Fruit fly (Drosophila melanogaster) whole organism, embryonic: ENCODE measurements around the gene CG6409.

ENCODE experiments used
- ATbp ChIP-seq: fragments of 200-800 bp; sonication (Bioruptor generic); optimal IDR thresholded peaks from 2 replicates; lab custom pipeline; 2017; ENCODE audit warnings: missing biosample characterization, mild to moderate bottlenecking, missing genetic modification characterization, missing genetic modification reagents
- Atf6 ChIP-seq: fragments of 200-800 bp; sonication (Bioruptor generic); IDR thresholded peaks from 2 replicates; pipeline ENCODE4 v1.3.6; 2022; ENCODE audit warnings: missing biosample characterization, missing genetic modification characterization
- Bdp1 ChIP-seq: fragments of 200-800 bp; sonication (Bioruptor generic); optimal IDR thresholded peaks from 3 replicates; lab custom pipeline; 2016; ENCODE audit warnings: missing biosample characterization, missing genetic modification characterization
- Blimp-1 ChIP-seq: fragments of 200-800 bp; sonication (Bioruptor generic); optimal IDR thresholded peaks from 3 replicates; lab custom pipeline; 2018; ENCODE audit warnings: missing biosample characterization, missing genetic modification characterization, mild to moderate bottlenecking, moderate library complexity, missing genetic modification reagents
- CG10209 ChIP-seq: fragments of 200-800 bp; sonication (Bioruptor generic); optimal IDR thresholded peaks from 3 replicates; lab custom pipeline; 2017; ENCODE audit warnings: missing biosample characterization, mild to moderate bottlenecking, missing genetic modification characterization, missing genetic modification reagents
- CG11093 ChIP-seq: fragments of 200-800 bp; sonication (Bioruptor generic); IDR thresholded peaks from 3 replicates; pipeline ENCODE4 v1.3.6; 2022; ENCODE audit warnings: missing biosample characterization, missing genetic modification characterization
- CG11695 ChIP-seq: fragments of 200-800 bp; sonication (Bioruptor generic); IDR thresholded peaks from 3 replicates; pipeline ENCODE4 v1.3.6; 2022; ENCODE audit warnings: missing biosample characterization, missing genetic modification characterization
- CG1233 ChIP-seq: fragments of 200-800 bp; sonication (Bioruptor generic); optimal IDR thresholded peaks from 4 replicates; lab custom pipeline; 2018; ENCODE audit warnings: missing biosample characterization, mild to moderate bottlenecking, missing genetic modification characterization
- CG12391 ChIP-seq: fragments of 200-800 bp; sonication (Bioruptor generic); optimal IDR thresholded peaks from 3 replicates; lab custom pipeline; 2018; ENCODE audit warnings: missing biosample characterization, mild to moderate bottlenecking, missing genetic modification characterization, moderate library complexity
- CG12659 ChIP-seq: fragments of 200-800 bp; sonication (Bioruptor generic); optimal IDR thresholded peaks from 3 replicates; lab custom pipeline; 2017; ENCODE audit warnings: mild to moderate bottlenecking, missing biosample characterization, missing genetic modification reagents, missing genetic modification characterization
- CG17361 ChIP-seq: fragments of 200-800 bp; sonication (Bioruptor generic); IDR thresholded peaks from 3 replicates; pipeline ENCODE4 v1.3.6; 2022; ENCODE audit warnings: missing biosample characterization, missing genetic modification characterization
- CG2129 ChIP-seq: fragments of 200-800 bp; sonication (Bioruptor generic); IDR thresholded peaks from 2 replicates; pipeline ENCODE4 v1.3.6; 2022; ENCODE audit warnings: missing biosample characterization, missing genetic modification characterization; ENCODE audit not compliant: partially characterized antibody
- CG2202 ChIP-seq: fragments of 200-800 bp; sonication (Bioruptor generic); optimal IDR thresholded peaks from 2 replicates; lab custom pipeline; 2018; ENCODE audit warnings: missing biosample characterization, mild to moderate bottlenecking, missing genetic modification characterization
- CG2678 ChIP-seq: fragments of 200-800 bp; sonication (Bioruptor generic); optimal IDR thresholded peaks from 3 replicates; lab custom pipeline; 2019; ENCODE audit warnings: missing biosample characterization, mild to moderate bottlenecking, missing genetic modification characterization, moderate library complexity
- CG32767 ChIP-seq: fragments of 200-800 bp; sonication (Bioruptor generic); IDR thresholded peaks from 2 replicates; pipeline ENCODE4 v1.3.6; 2022; ENCODE audit warnings: missing biosample characterization, missing genetic modification characterization
- CG42726 ChIP-seq: fragments of 200-800 bp; sonication (Bioruptor generic); IDR thresholded peaks from 2 replicates; pipeline ENCODE4 v1.3.6; 2022; ENCODE audit warnings: missing biosample characterization, missing genetic modification characterization; ENCODE audit not compliant: partially characterized antibody
- CG4730 ChIP-seq: fragments of 200-800 bp; sonication (Bioruptor generic); IDR thresholded peaks from 2 replicates; pipeline ENCODE4 v1.3.6; 2022; ENCODE audit warnings: missing biosample characterization, missing genetic modification characterization
- CG4854 ChIP-seq: fragments of 200-800 bp; sonication (Bioruptor generic); optimal IDR thresholded peaks from 2 replicates; lab custom pipeline; 2016; ENCODE audit warnings: missing biosample characterization, missing genetic modification characterization, inconsistent platforms
- CG6272 ChIP-seq: fragments of 200-800 bp; sonication (Bioruptor generic); IDR thresholded peaks from 2 replicates; pipeline ENCODE4 v1.3.6; 2022; ENCODE audit warnings: missing biosample characterization, missing genetic modification characterization
- CG8388 ChIP-seq: fragments of 200-800 bp; sonication (Bioruptor generic); optimal IDR thresholded peaks from 2 replicates; lab custom pipeline; 2019; ENCODE audit warnings: missing biosample characterization, mild to moderate bottlenecking, missing genetic modification characterization, moderate library complexity
- CG9727 ChIP-seq: fragments of 200-800 bp; sonication (Bioruptor generic); optimal IDR thresholded peaks from 3 replicates; lab custom pipeline; 2017; ENCODE audit warnings: missing biosample characterization, mild to moderate bottlenecking, missing genetic modification characterization
- CoRest ChIP-seq: fragments of 200-800 bp; sonication (Bioruptor generic); optimal IDR thresholded peaks from 3 replicates; lab custom pipeline; 2018; ENCODE audit warnings: missing biosample characterization, mild to moderate bottlenecking, missing genetic modification characterization, moderate library complexity
- D ChIP-seq, 2 experiments: fragments of 200-800 bp in 1 of 2; fragments of >200 bp in 1 of 2; sonication (Bioruptor generic) in 1 of 2; optimal IDR thresholded peaks; 2 replicates in 1 of 2; 3 replicates in 1 of 2; lab custom pipeline; 2017; ENCODE audit warnings: mild to moderate bottlenecking in 1 of 2, missing biosample characterization in 1 of 2, missing genetic modification characterization in 1 of 2, missing genetic modification reagents in 1 of 2
- Drgx ChIP-seq: fragments of 200-800 bp; sonication (Bioruptor generic); IDR thresholded peaks from 2 replicates; pipeline ENCODE4 v1.3.6; 2022; ENCODE audit warnings: missing biosample characterization, missing genetic modification characterization
- Gug ChIP-seq: fragments of 200-800 bp; sonication (Bioruptor generic); IDR thresholded peaks from 4 replicates; pipeline ENCODE4 v1.3.6; 2022; ENCODE audit warnings: missing biosample characterization, missing genetic modification characterization
- HHEX ChIP-seq: fragments of 200-800 bp; sonication (Bioruptor generic); optimal IDR thresholded peaks from 3 replicates; lab custom pipeline; 2017; ENCODE audit warnings: missing biosample characterization, mild to moderate bottlenecking, missing genetic modification characterization, missing genetic modification reagents
- Hr51 ChIP-seq, 2 experiments: fragments of 200-800 bp; sonication (Bioruptor generic); optimal IDR thresholded peaks; 2 replicates in 1 of 2; 3 replicates in 1 of 2; lab custom pipeline; 2016 to 2018; ENCODE audit warnings: missing biosample characterization in 2 of 2, missing genetic modification characterization in 2 of 2, mild to moderate bottlenecking in 1 of 2, moderate library complexity in 1 of 2
- Meics ChIP-seq: fragments of 200-800 bp; sonication (Bioruptor generic); optimal IDR thresholded peaks from 2 replicates; lab custom pipeline; 2017; ENCODE audit warnings: missing biosample characterization, mild to moderate bottlenecking, missing genetic modification characterization
- Nf-YA ChIP-seq: fragments of 200-800 bp; sonication (Bioruptor generic); IDR thresholded peaks from 2 replicates; pipeline ENCODE4 v1.3.6; 2022; ENCODE audit warnings: missing biosample characterization, missing genetic modification characterization
- Nf-YB ChIP-seq: fragments of 200-800 bp; sonication (Bioruptor generic); optimal IDR thresholded peaks from 3 replicates; lab custom pipeline; 2019; ENCODE audit warnings: missing biosample characterization, mild to moderate bottlenecking, missing genetic modification characterization, moderate library complexity
- Optix ChIP-seq: fragments of 200-800 bp; sonication (Bioruptor generic); IDR thresholded peaks from 3 replicates; pipeline ENCODE4 v1.3.6; 2022; ENCODE audit warnings: missing biosample characterization, missing genetic modification characterization
- Ptx1 ChIP-seq: fragments of 200-800 bp; sonication (Bioruptor generic); IDR thresholded peaks from 2 replicates; pipeline ENCODE4 v1.3.6; 2022; ENCODE audit warnings: missing biosample characterization, missing genetic modification characterization
- Sin3A ChIP-seq: fragments of >200 bp; optimal IDR thresholded peaks from 2 replicates; lab custom pipeline; 2018
- Sox100B ChIP-seq: fragments of 200-800 bp; sonication (Bioruptor generic); optimal IDR thresholded peaks from 3 replicates; lab custom pipeline; 2018; ENCODE audit warnings: missing biosample characterization, mild to moderate bottlenecking, missing genetic modification characterization
- Spps ChIP-seq: fragments of 200-800 bp; sonication (Bioruptor generic); optimal IDR thresholded peaks from 2 replicates; lab custom pipeline; 2018; ENCODE audit warnings: missing biosample characterization, mild to moderate bottlenecking, missing genetic modification characterization
- Xrp1 ChIP-seq: fragments of 200-800 bp; sonication (Bioruptor generic); IDR thresholded peaks from 2 replicates; pipeline ENCODE4 v1.3.6; 2022; ENCODE audit warnings: missing biosample characterization, missing genetic modification characterization
- ase ChIP-seq: fragments of 200-800 bp; sonication (Bioruptor generic); IDR thresholded peaks from 3 replicates; pipeline ENCODE4 v1.3.6; 2022; ENCODE audit warnings: missing biosample characterization, missing genetic modification characterization
- az2 ChIP-seq: fragments of 200-800 bp; sonication (Bioruptor generic); optimal IDR thresholded peaks from 3 replicates; lab custom pipeline; 2016; ENCODE audit warnings: missing biosample characterization, missing genetic modification characterization
- bowl ChIP-seq: fragments of 200-800 bp; sonication (Bioruptor generic); IDR thresholded peaks from 2 replicates; pipeline ENCODE4 v1.3.6; 2022; ENCODE audit warnings: missing biosample characterization, missing genetic modification characterization
- bsh ChIP-seq, 2 experiments: fragments of 200-800 bp; sonication (Bioruptor generic); optimal IDR thresholded peaks; 2 replicates each; lab custom pipeline; 2017 to 2018; ENCODE audit warnings: mild to moderate bottlenecking in 2 of 2, missing biosample characterization in 2 of 2, missing genetic modification characterization in 2 of 2, moderate library complexity in 1 of 2
- chn ChIP-seq: fragments of 200-800 bp; sonication (Bioruptor generic); optimal IDR thresholded peaks from 2 replicates; lab custom pipeline; 2016; ENCODE audit warnings: missing biosample characterization, missing genetic modification characterization
- dysf ChIP-seq: fragments of 200-800 bp; sonication (Bioruptor generic); IDR thresholded peaks from 3 replicates; pipeline ENCODE4 v1.3.6; 2022; ENCODE audit warnings: missing biosample characterization, missing genetic modification characterization
- gem ChIP-seq: fragments of 200-800 bp; sonication (Bioruptor generic); optimal IDR thresholded peaks from 2 replicates; lab custom pipeline; 2019; ENCODE audit warnings: missing biosample characterization, mild to moderate bottlenecking, missing genetic modification characterization, moderate library complexity
- ind ChIP-seq: fragments of 200-800 bp; sonication (Bioruptor generic); optimal IDR thresholded peaks from 3 replicates; lab custom pipeline; 2016; ENCODE audit warnings: missing biosample characterization, missing genetic modification characterization
- nom ChIP-seq: fragments of 200-800 bp; sonication (Bioruptor generic); optimal IDR thresholded peaks from 2 replicates; lab custom pipeline; 2017; ENCODE audit warnings: missing biosample characterization, missing genetic modification characterization, mild to moderate bottlenecking, moderate library complexity, missing genetic modification reagents
- onecut ChIP-seq: fragments of 200-800 bp; sonication (Bioruptor generic); IDR thresholded peaks from 2 replicates; pipeline ENCODE4 v1.3.6; 2022; ENCODE audit warnings: missing biosample characterization, missing genetic modification characterization
- schlank ChIP-seq: fragments of 200-800 bp; sonication (Bioruptor generic); optimal IDR thresholded peaks from 2 replicates; lab custom pipeline; 2018; ENCODE audit warnings: missing biosample characterization, mild to moderate bottlenecking, missing genetic modification characterization
- sug ChIP-seq: fragments of 200-800 bp; optimal IDR thresholded peaks from 2 replicates; lab custom pipeline; 2019; ENCODE audit warnings: missing biosample characterization, mild to moderate bottlenecking, missing genetic modification characterization, moderate library complexity
- toy ChIP-seq: fragments of 200-800 bp; sonication (Bioruptor generic); IDR thresholded peaks from 2 replicates; pipeline ENCODE4 v1.3.6; 2022; ENCODE audit warnings: missing biosample characterization, missing genetic modification characterization
- yki ChIP-seq: fragments of >200 bp; optimal IDR thresholded peaks from 3 replicates; lab custom pipeline; 2018

CG6409 gene

dm6 chr3L:10931430-10931829 lies 49.2 kb upstream of the CG6409 start (continued):
- peak; percentile 60 to 80 for TF ChIP-seq bsh (GFP tag; optimal IDR thresholded peaks at IDR 0.05; lab: Kevin White, UChicago)
- TF ChIP-seq HHEX, result peak; percentile 13
- TF ChIP-seq CG32767 (GFP tag; lab: Robert Waterston, UW), result no peak
- TF ChIP-seq ATbp (GFP tag; lab: Kevin White, UChicago), result peak; percentile 22
- TF ChIP-seq CG9727, result peak; percentile 32
- no peak for TF ChIP-seq Sin3A (lab: Kevin White, UChicago)
- no peak for TF ChIP-seq CG1233 (GFP tag; lab: Kevin White, UChicago)
- TF ChIP-seq CG12659 (GFP tag; lab: Kevin White, UChicago), result peak; percentile 15
- no peak for TF ChIP-seq CG2202 (tag; lab: Kevin White, UChicago)
- TF ChIP-seq Ptx1 (GFP tag; lab: Robert Waterston, UW), result peak; percentile 69; the same call in 1 of the 2 replicates
- TF ChIP-seq CG8388, result peak; percentile 31
- no peak for TF ChIP-seq CG2129 (GFP tag; lab: Robert Waterston, UW)
- TF ChIP-seq Optix (GFP tag; lab: Robert Waterston, UW), result no peak
- peak in 1 of 2 experiments; percentile 49 for TF ChIP-seq Hr51 (GFP tag; optimal IDR thresholded peaks at IDR 0.05; lab: Kevin White, UChicago)
- peak; percentile 72 for TF ChIP-seq gem (tag; lab: Kevin White, UChicago)
- TF ChIP-seq CG17361 (GFP tag; lab: Robert Waterston, UW), result peak; percentile 59; the same call in 1 of the 3 replicates
- no peak for TF ChIP-seq chn (GFP tag; lab: Kevin White, UChicago)
- peak; percentile 42 for TF ChIP-seq nom (GFP tag; lab: Kevin White, UChicago)
- peak; percentile 61; the same call in 1 of the 3 replicates for TF ChIP-seq dysf (GFP tag; lab: Robert Waterston, UW)
- TF ChIP-seq az2 (GFP tag; lab: Kevin White, UChicago), result peak; percentile 27
- TF ChIP-seq schlank (tag; lab: Kevin White, UChicago), result no peak
- TF ChIP-seq ase, result no peak
- no peak for TF ChIP-seq toy
- no peak for TF ChIP-seq bowl (GFP tag; lab: Robert Waterston, UW)
- peak; percentile 6; the same call in 1 of the 2 replicates for TF ChIP-seq onecut (GFP tag; lab: Robert Waterston, UW)
- no peak for TF ChIP-seq Nf-YA (GFP tag; lab: Robert Waterston, UW)
- TF ChIP-seq CG12391 (tag; lab: Kevin White, UChicago), result peak; percentile 42
- no peak for TF ChIP-seq Gug
- peak; percentile 10 for TF ChIP-seq Meics (GFP tag; lab: Kevin White, UChicago)
- TF ChIP-seq CG10209 (GFP tag; lab: Kevin White, UChicago), result peak; percentile 8
- TF ChIP-seq D (optimal IDR thresholded peaks at IDR 0.05; lab: Kevin White, UChicago), result no peak
- TF ChIP-seq D (GFP tag; optimal IDR thresholded peaks at IDR 0.05; lab: Kevin White, UChicago), result no peak
- peak; percentile 12 for TF ChIP-seq ind (GFP tag; lab: Kevin White, UChicago)
- peak; percentile 58 for TF ChIP-seq CG2678 (tag; lab: Kevin White, UChicago)
- TF ChIP-seq Spps (tag; lab: Kevin White, UChicago), result peak; percentile 2
- peak; percentile 34 for TF ChIP-seq Sox100B (GFP tag; lab: Kevin White, UChicago)
- no peak for TF ChIP-seq CG42726
- no peak for TF ChIP-seq sug (tag; lab: Kevin White, UChicago)
- no peak for TF ChIP-seq CG4854 (GFP tag; lab: Kevin White, UChicago)
- no peak for TF ChIP-seq yki (lab: Kevin White, UChicago)
- TF ChIP-seq CG11093 (GFP tag; lab: Robert Waterston, UW), result peak; percentile 31; the same call in 1 of the 3 replicates
- no peak for TF ChIP-seq Atf6 (GFP tag; lab: Robert Waterston, UW)
- no peak for TF ChIP-seq CG6272 (GFP tag; lab: Robert Waterston, UW)
- TF ChIP-seq Drgx (GFP tag; lab: Robert Waterston, UW), result peak; percentile 86
- TF ChIP-seq CG4730, result peak; percentile 31; the same call in 1 of the 2 replicates
- peak; percentile 43 for TF ChIP-seq Blimp-1 (GFP tag; lab: Kevin White, UChicago)
- TF ChIP-seq Bdp1 (GFP tag; lab: Kevin White, UChicago), result no peak
- TF ChIP-seq CG11695, result peak; percentile 19; the same call in 1 of the 3 replicates
- TF ChIP-seq CoRest (tag; lab: Kevin White, UChicago), result peak; percentile 37
- TF ChIP-seq Nf-YB (GFP tag; lab: Kevin White, UChicago), result no peak
- TF ChIP-seq Xrp1 (GFP tag; lab: Robert Waterston, UW), result peak; percentile 64; the same call in 1 of the 2 replicates
